Fruit fly (Drosophila melanogaster) Kc167 (cell line): Measurements from ENCODE around the gene flfl.

Experiments used
- Myc ChIP-seq: fragments of >200 bp; optimal IDR thresholded peaks from 2 replicates; lab custom pipeline; 2017; ENCODE audit warnings: missing external identifiers
- Sin3A ChIP-seq: fragments of >200 bp; optimal IDR thresholded peaks from 2 replicates; lab custom pipeline; 2018; ENCODE audit warnings: missing external identifiers
- h ChIP-seq: fragments of >200 bp; optimal IDR thresholded peaks from 3 replicates; lab custom pipeline; 2018; ENCODE audit warnings: missing external identifiers
- insv ChIP-seq: fragments of >200 bp; optimal IDR thresholded peaks from 3 replicates; lab custom pipeline; 2018; ENCODE audit warnings: missing external identifiers
- psq ChIP-seq: fragments of >200 bp; optimal IDR thresholded peaks from 2 replicates; lab custom pipeline; 2017; ENCODE audit warnings: missing external identifiers
- ttk ChIP-seq: sonication (Bioruptor generic); optimal IDR thresholded peaks from 2 replicates; lab custom pipeline; 2017; ENCODE audit warnings: missing external identifiers

The flfl gene

dm6 chr3R:13715674-13716454 lies 32.1 kb downstream of the flfl start:
- no peak for TF ChIP-seq Sin3A (lab: Kevin White, UChicago)

DNA sequence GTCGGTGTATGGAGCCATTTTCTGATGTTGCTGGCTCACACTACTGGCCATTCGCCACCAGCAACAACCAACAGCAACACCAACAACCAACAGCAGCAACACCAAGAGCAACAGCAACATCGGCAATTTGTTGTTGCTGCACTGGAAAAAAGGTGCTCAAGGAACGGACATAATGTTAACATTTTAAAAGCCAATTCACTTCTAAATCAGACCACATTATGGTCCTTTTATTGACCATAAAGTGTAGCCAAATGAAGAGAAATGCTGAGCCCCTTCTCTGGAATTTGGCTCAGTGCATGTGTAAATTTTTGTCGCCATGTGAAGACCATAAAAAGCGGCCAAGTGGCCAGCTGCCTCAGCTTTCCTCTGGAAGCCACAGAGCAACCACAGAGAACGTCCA lies 33.1 kb downstream of the flfl start:
- TF ChIP-seq psq (lab: Kevin White, UChicago) (no peak), ttk (lab: Kevin White, UChicago) (no peak), Sin3A (lab: Kevin White, UChicago) (no peak), insv (lab: Kevin White, UChicago) (no peak), Myc (lab: Kevin White, UChicago) (no peak), h (no peak)

DNA sequence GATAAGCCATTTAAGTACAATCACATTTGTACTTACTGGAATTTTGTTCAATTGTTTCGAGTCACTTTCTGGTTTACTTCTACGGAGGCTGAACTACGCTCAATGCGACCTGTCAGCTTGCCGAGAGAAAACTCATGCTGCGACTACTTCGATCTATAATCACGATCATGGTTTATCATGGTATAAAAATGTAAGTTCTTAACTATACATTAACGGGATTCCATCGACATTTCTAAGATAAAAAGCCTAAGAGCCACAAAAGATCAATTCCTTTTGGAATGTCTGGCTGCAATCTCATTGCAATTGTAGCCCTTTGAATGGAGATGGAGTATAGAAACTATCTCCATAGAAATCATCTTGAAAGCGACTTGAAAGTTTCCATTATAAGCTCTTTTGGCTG lies 34.4 kb downstream of the flfl start, which contains the start of gene Ubc87F:
Gene Ubc87F (minus strand): TSS at position 101 of the 400 bp plus-strand sequence.
- no peak for TF ChIP-seq Myc (lab: Kevin White, UChicago)
- TF ChIP-seq psq (lab: Kevin White, UChicago): no peak
- no peak for TF ChIP-seq Sin3A (lab: Kevin White, UChicago)
- no peak for TF ChIP-seq ttk (lab: Kevin White, UChicago)
- no peak for TF ChIP-seq insv (lab: Kevin White, UChicago)
- TF ChIP-seq h: no peak

dm6 chr3R:13719053-13719452 lies 35.3 kb downstream of the flfl start:
- no peak for TF ChIP-seq psq (lab: Kevin White, UChicago)
- no peak for TF ChIP-seq insv (lab: Kevin White, UChicago)
- no peak for TF ChIP-seq h
- no peak for TF ChIP-seq Sin3A (lab: Kevin White, UChicago)

- TF ChIP-seq psq (lab: Kevin White, UChicago) (no peak), Myc (lab: Kevin White, UChicago) (no peak), h (no peak), ttk (lab: Kevin White, UChicago) (no peak), Sin3A (lab: Kevin White, UChicago) (no peak), insv (lab: Kevin White, UChicago) (no peak)
Measured at dm6 chr3R:13720798-13721197, 37.1 kb downstream of the flfl start.

DNA sequence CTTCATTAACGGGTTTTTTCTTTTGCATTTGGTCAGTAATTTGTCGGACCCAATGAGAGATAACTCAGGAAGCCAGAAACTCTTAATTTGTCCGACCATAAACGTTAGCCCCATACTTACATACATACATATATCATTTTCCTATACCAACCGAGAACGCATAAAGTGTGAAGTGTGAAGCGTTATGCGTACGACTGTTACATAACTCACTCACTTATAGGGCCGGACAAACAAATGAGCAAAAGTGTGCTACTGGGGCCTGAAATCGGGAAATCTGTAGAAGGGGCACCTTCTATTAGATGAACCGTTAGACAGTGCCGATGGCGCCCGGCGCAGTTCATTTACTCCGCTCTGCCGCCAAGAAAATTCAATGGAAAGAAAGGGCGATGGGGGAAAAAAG lies 38.3 kb downstream of the flfl start:
- TF ChIP-seq Sin3A (lab: Kevin White, UChicago): no peak
- no peak for TF ChIP-seq insv (lab: Kevin White, UChicago)
- TF ChIP-seq h: no peak
- no peak for TF ChIP-seq Myc (lab: Kevin White, UChicago)
- TF ChIP-seq ttk (lab: Kevin White, UChicago): no peak
- no peak for TF ChIP-seq psq (lab: Kevin White, UChicago)

- TF ChIP-seq Myc (lab: Kevin White, UChicago) (no peak), psq (lab: Kevin White, UChicago) (no peak), h (no peak), insv (lab: Kevin White, UChicago) (no peak), Sin3A (lab: Kevin White, UChicago) (no peak), ttk (lab: Kevin White, UChicago) (no peak)
Measured at dm6 chr3R:13722451-13722850, 38.7 kb downstream of the flfl start.

DNA sequence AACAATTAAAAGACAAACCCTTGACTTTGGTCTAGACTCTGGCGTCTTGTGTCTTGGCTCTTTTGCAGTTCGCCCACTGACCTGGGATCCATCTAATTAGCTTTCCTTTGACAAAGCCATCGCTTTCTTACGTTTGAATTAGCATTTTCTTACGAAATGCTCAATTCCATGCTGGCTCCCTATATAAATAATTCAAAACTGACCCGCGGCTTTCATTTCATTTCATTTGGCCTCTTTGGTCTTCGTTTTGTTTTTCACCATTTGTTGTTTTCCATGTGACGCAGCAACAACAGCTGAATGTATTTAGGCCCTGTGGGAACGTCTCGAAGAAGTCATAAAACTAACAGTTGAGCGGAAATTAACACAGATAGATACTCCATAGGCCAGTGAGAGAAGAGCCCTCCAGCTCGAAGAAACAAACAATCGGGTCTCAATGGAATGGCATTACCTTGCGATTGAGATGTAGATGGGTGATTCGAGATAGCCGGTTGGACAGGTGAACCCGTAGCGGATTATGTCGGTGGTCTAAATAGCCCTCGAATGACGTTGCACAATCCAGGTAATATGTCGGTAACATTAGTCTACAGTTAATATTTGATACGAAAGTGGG lies 40.4 kb downstream of the flfl start:
- no peak for TF ChIP-seq Myc (lab: Kevin White, UChicago)
- TF ChIP-seq h: no peak
- no peak for TF ChIP-seq ttk (lab: Kevin White, UChicago)

- TF ChIP-seq h (no peak), Sin3A (lab: Kevin White, UChicago) (no peak), insv (lab: Kevin White, UChicago) (no peak)
Measured at dm6 chr3R:13726795-13727194, 43.1 kb downstream of the flfl start.

DNA sequence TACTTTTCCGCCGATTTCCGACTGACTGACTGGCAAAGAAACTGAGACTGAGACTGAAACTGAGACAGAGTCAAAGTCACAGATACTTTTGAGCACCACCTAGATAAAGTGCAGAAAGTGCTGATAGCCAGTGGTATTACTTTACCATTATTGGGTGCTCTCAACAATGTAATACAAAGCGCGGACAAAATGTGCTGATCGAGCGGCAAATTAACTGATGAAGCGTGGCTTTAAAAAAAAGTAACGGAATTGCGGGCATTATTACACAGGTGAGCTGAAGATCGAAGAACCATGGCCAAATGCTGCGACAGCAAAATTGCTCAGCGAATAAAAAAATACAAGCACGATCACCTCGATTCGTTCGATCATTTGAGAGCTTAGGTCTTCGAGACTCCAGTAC lies 45.2 kb downstream of the flfl start:
- no peak for TF ChIP-seq insv (lab: Kevin White, UChicago)
- no peak for TF ChIP-seq psq (lab: Kevin White, UChicago)
- TF ChIP-seq ttk (lab: Kevin White, UChicago): no peak
- TF ChIP-seq Myc (lab: Kevin White, UChicago): no peak
- TF ChIP-seq Sin3A (lab: Kevin White, UChicago): no peak
- TF ChIP-seq h: no peak

- TF ChIP-seq Myc (lab: Kevin White, UChicago) (no peak), ttk (lab: Kevin White, UChicago) (no peak), psq (lab: Kevin White, UChicago) (no peak), h (no peak), Sin3A (lab: Kevin White, UChicago) (no peak), insv (lab: Kevin White, UChicago) (no peak)
Measured at dm6 chr3R:13730005-13730404, 46.3 kb downstream of the flfl start.

- TF ChIP-seq Myc (lab: Kevin White, UChicago): no peak
- TF ChIP-seq ttk (lab: Kevin White, UChicago): no peak
- no peak for TF ChIP-seq insv (lab: Kevin White, UChicago)
- no peak for TF ChIP-seq h
- TF ChIP-seq psq (lab: Kevin White, UChicago): no peak
- TF ChIP-seq Sin3A (lab: Kevin White, UChicago): no peak
Measured at dm6 chr3R:13735304-13735898, 51.7 kb downstream of the flfl start.
